Comparison of ENCODE assay signal across 4 worm cellular contexts in the genomic region with DNA sequence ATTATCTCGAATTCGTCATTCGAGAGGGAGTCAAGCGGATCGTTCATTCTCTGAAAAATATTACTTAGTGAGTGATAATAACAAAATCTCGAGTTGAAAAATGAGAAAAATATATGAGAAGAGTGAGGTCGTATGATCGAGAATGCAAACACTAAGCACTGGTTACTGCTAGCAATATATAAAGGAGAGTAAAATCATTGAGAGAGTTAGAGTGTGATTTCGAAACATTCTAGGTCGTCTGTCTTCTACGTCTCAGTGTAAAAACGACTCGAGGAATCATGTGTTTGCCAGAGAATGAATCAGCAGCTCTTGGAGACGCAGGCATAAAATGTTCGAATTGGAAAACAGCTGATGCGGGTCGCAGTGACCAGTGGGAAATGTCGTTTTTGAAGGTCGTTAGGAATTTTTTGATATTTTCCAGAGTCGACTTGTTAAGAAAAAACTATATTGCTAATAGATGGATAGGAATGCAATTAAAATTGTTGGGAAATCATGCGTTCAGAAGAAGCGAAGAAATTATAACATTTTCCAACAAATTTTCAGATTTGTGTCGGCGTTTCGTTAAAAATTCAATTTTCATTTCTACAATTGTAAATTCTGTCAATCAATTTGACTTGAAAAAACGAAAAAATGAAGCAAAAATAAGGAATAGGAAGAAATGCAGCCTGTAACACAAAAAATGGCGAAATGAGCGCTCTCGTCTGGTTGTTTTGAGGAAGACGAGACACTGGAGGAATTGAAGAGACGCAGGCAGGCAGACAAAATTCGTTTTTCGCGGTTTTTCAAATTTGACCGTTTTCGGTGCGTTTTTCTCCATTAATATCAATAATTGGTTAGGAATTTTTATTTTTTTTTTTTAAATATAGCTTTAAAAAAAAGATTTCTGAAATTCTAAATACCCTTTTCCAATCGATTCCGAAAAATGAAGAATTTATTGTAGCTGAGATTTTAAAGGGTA.
TF ChIP-seq lines count a peak whose summit lies in the region.

TSS of gene allo-1 (minus strand) at position 51 of the 958 bp plus-strand sequence.

TF ChIP-seq in whole organism, L1 larva, 84 proteins besides CTCF, POLR2A, EP300 and RAD21 (continued from another document and continues in another):
- TF ChIP-seq lir-3 (tag; optimal IDR thresholded peaks at IDR 0.05; lab: Kevin White, UChicago; ENCODE audit: poor library complexity) (peak; percentile 40), ztf-11 (tag; optimal IDR thresholded peaks at IDR 0.05; lab: Kevin White, UChicago) (no peak), Y116A8C.19 (tag; optimal IDR thresholded peaks at IDR 0.05; lab: Kevin White, UChicago; ENCODE audit: borderline replicate concordance) (no peak), sox-4 (tag; optimal IDR thresholded peaks at IDR 0.05; lab: Kevin White, UChicago) (no peak), egl-27 (tag; optimal IDR thresholded peaks at IDR 0.05; lab: Kevin White, UChicago) (peak in 1 of 2 experiments; percentile 52), grh-1 (GFP tag; IDR thresholded peaks at IDR 0.05; lab: Robert Waterston, UW) (peak; percentile 37), pag-3 (tag; optimal IDR thresholded peaks at IDR 0.05; lab: Kevin White, UChicago; ENCODE audit: borderline replicate concordance, insufficient read depth) (peak; percentile 48), elt-3 (tag; optimal IDR thresholded peaks at IDR 0.05; lab: Kevin White, UChicago) (peak in 2 of 6 experiments; percentile 46 to 77), nhr-20 (tag; optimal IDR thresholded peaks at IDR 0.05; lab: Kevin White, UChicago) (peak; percentile 86), xbp-1 (tag; optimal IDR thresholded peaks at IDR 0.05; lab: Kevin White, UChicago) (peak; percentile 46), lin-14 (GFP tag; optimal IDR thresholded peaks at IDR 0.05; lab: Kevin White, UChicago) (peak; percentile 97), dsc-1 (tag; optimal IDR thresholded peaks at IDR 0.05; lab: Kevin White, UChicago) (no peak), ceh-8 (GFP tag; optimal IDR thresholded peaks at IDR 0.05; lab: Kevin White, UChicago) (no peak), zip-4 (GFP tag; optimal IDR thresholded peaks at IDR 0.05; lab: Kevin White, UChicago) (peak; percentile 2), unc-62 (GFP tag; optimal IDR thresholded peaks at IDR 0.05; lab: Kevin White, UChicago) (no peak), ceh-63 (GFP tag; optimal IDR thresholded peaks at IDR 0.05; lab: Kevin White, UChicago) (no peak), nhr-84 (tag; optimal IDR thresholded peaks at IDR 0.05; lab: Kevin White, UChicago) (no peak), C34B4.2 (tag; optimal IDR thresholded peaks at IDR 0.05; lab: Kevin White, UChicago) (no peak), dpl-1 (GFP tag; optimal IDR thresholded peaks at IDR 0.05; lab: Kevin White, UChicago) (peak; percentile 82 to 88 (median 85)), fkh-4 (tag; optimal IDR thresholded peaks at IDR 0.05; lab: Kevin White, UChicago; ENCODE audit: borderline replicate concordance) (no peak), fos-1 (tag; optimal IDR thresholded peaks at IDR 0.05; lab: Kevin White, UChicago) (peak; percentile 84), rnt-1 (tag; optimal IDR thresholded peaks at IDR 0.05; lab: Kevin White, UChicago) (peak; percentile 80), snu-23 (GFP tag; optimal IDR thresholded peaks at IDR 0.05; lab: Kevin White, UChicago) (peak; percentile 75), zag-1 (tag; optimal IDR thresholded peaks at IDR 0.05; lab: Kevin White, UChicago) (no peak), hpl-2 (GFP tag; optimal IDR thresholded peaks at IDR 0.05; lab: Kevin White, UChicago) (peak; percentile 52), tbx-2 (tag; optimal IDR thresholded peaks at IDR 0.05; lab: Kevin White, UChicago) (peak; percentile 33), nhr-28 (tag; optimal IDR thresholded peaks at IDR 0.05; lab: Kevin White, UChicago) (no peak), lsy-2 (tag; optimal IDR thresholded peaks at IDR 0.05; lab: Kevin White, UChicago) (peak; percentile 66 to 86), hlh-4 (tag; optimal IDR thresholded peaks at IDR 0.05; lab: Kevin White, UChicago) (no peak)

TF ChIP-seq in whole organism, L2 larva, 48 proteins besides CTCF, POLR2A, EP300 and RAD21 (continued from another document):
- TF ChIP-seq nhr-11 (tag; optimal IDR thresholded peaks at IDR 0.05; lab: Kevin White, UChicago), result no peak
- TF ChIP-seq peb-1 (tag; optimal IDR thresholded peaks at IDR 0.05; lab: Kevin White, UChicago), result no peak
- no peak for TF ChIP-seq ztf-1 (GFP tag; conservative IDR thresholded peaks at IDR 0.05; lab: Robert Waterston, UW)
- no peak for TF ChIP-seq nhr-77 (tag; optimal IDR thresholded peaks at IDR 0.05; lab: Kevin White, UChicago)
- no peak for TF ChIP-seq aly-2 (tag; optimal IDR thresholded peaks at IDR 0.05; lab: Kevin White, UChicago)
- TF ChIP-seq snpc-4 (tag; optimal IDR thresholded peaks at IDR 0.05; lab: Kevin White, UChicago), result no peak
- TF ChIP-seq ceh-82 (tag; optimal IDR thresholded peaks at IDR 0.05; lab: Kevin White, UChicago), result no peak
- peak; percentile 15 for TF ChIP-seq nhr-21 (tag; optimal IDR thresholded peaks at IDR 0.05; lab: Kevin White, UChicago)
- no peak for TF ChIP-seq ztf-11 (tag; optimal IDR thresholded peaks at IDR 0.05; lab: Kevin White, UChicago)
- TF ChIP-seq alr-1 (tag; optimal IDR thresholded peaks at IDR 0.05; lab: Kevin White, UChicago), result no peak
- TF ChIP-seq sem-4 (tag; optimal IDR thresholded peaks at IDR 0.05; lab: Kevin White, UChicago), result peak; percentile 33
- peak; percentile 79 for TF ChIP-seq F13H6.1 (tag; optimal IDR thresholded peaks at IDR 0.05; lab: Kevin White, UChicago)
- TF ChIP-seq elt-1 (tag; optimal IDR thresholded peaks at IDR 0.05; lab: Kevin White, UChicago), result no peak
- no peak for TF ChIP-seq nhr-237 (tag; optimal IDR thresholded peaks at IDR 0.05; lab: Kevin White, UChicago)
- no peak for TF ChIP-seq ceh-16 (tag; optimal IDR thresholded peaks at IDR 0.05; lab: Kevin White, UChicago)
- TF ChIP-seq unc-39 (tag; optimal IDR thresholded peaks at IDR 0.05; lab: Kevin White, UChicago), result no peak

TF ChIP-seq in whole organism, L4 larva, 104 proteins besides CTCF, POLR2A, EP300 and RAD21 (continued from another document and continues in another):
- TF ChIP-seq dmd-9 (GFP tag; IDR thresholded peaks at IDR 0.05; lab: Robert Waterston, UW) (0 out of 2 replicates have a peak, but pooled peaks have one; percentile 31), mxl-2 (GFP tag; conservative IDR thresholded peaks at IDR 0.05; lab: Robert Waterston, UW) (no peak), F37D6.2 (tag; optimal IDR thresholded peaks at IDR 0.05; lab: Kevin White, UChicago) (no peak), lin-29 (GFP tag; IDR thresholded peaks at IDR 0.05; lab: Robert Waterston, UW) (no peak), F49E8.2 (tag; optimal IDR thresholded peaks at IDR 0.05; lab: Kevin White, UChicago; ENCODE audit: borderline replicate concordance) (no peak), ZK337.2 (GFP tag; IDR thresholded peaks at IDR 0.05; lab: Robert Waterston, UW) (no peak), nhr-10 (tag; optimal IDR thresholded peaks at IDR 0.05; lab: Kevin White, UChicago) (no peak), cey-2 (tag; optimal IDR thresholded peaks at IDR 0.05; lab: Kevin White, UChicago; ENCODE audit: borderline replicate concordance, insufficient read depth) (no peak), tag-97 (GFP tag; IDR thresholded peaks at IDR 0.05; lab: Robert Waterston, UW) (no peak), rbr-2 (tag; optimal IDR thresholded peaks at IDR 0.05; lab: Kevin White, UChicago) (peak; percentile 24), madf-5 (GFP tag; IDR thresholded peaks at IDR 0.05; lab: Robert Waterston, UW) (no peak), ces-1 (GFP tag; optimal IDR thresholded peaks at IDR 0.05; lab: Kevin White, UChicago) (no peak), snpc-1.2 (GFP tag; IDR thresholded peaks at IDR 0.05; lab: Robert Waterston, UW) (peak; percentile 64), nhr-76 (tag; optimal IDR thresholded peaks at IDR 0.05; lab: Kevin White, UChicago) (no peak), Y75B8A.6 (GFP tag; IDR thresholded peaks at IDR 0.05; lab: Robert Waterston, UW) (no peak), F44E2.7 (GFP tag; IDR thresholded peaks at IDR 0.05; lab: Robert Waterston, UW) (no peak), R02D3.7 (tag; optimal IDR thresholded peaks at IDR 0.05; lab: Kevin White, UChicago) (no peak), hif-1 (tag; optimal IDR thresholded peaks at IDR 0.05; lab: Kevin White, UChicago) (peak in 1 of 2 experiments; percentile 56), unc-130 (GFP tag; optimal IDR thresholded peaks at IDR 0.05; lab: Kevin White, UChicago) (no peak), daf-16 (GFP tag; optimal IDR thresholded peaks at IDR 0.05; lab: Kevin White, UChicago) (no peak), daf-16 (tag; optimal IDR thresholded peaks at IDR 0.05; lab: Kevin White, UChicago) (peak; percentile 18), nhr-28 (tag; optimal IDR thresholded peaks at IDR 0.05; lab: Kevin White, UChicago) (peak; percentile 80), T20F7.1 (GFP tag; optimal IDR thresholded peaks at IDR 0.05; lab: Kevin White, UChicago) (peak; percentile 30), tra-1 (GFP tag; IDR thresholded peaks at IDR 0.05; lab: Robert Waterston, UW) (0 out of 2 replicates have a peak, but pooled peaks have one; percentile 46), fos-1 (tag; optimal IDR thresholded peaks at IDR 0.05; lab: Kevin White, UChicago) (no peak), zip-2 (tag; optimal IDR thresholded peaks at IDR 0.05; lab: Kevin White, UChicago) (no peak), mdt-29 (GFP tag; IDR thresholded peaks at IDR 0.05; lab: Robert Waterston, UW) (no peak), aly-2 (tag; optimal IDR thresholded peaks at IDR 0.05; lab: Kevin White, UChicago) (no peak), Y5F2A.4 (GFP tag; optimal IDR thresholded peaks at IDR 0.05; lab: Kevin White, UChicago) (no peak), nhr-77 (tag; optimal IDR thresholded peaks at IDR 0.05; lab: Kevin White, UChicago) (peak; percentile 69), mes-2 (tag; optimal IDR thresholded peaks at IDR 0.05; lab: Kevin White, UChicago; ENCODE audit: poor library complexity, severe bottlenecking) (no peak), spr-1 (tag; optimal IDR thresholded peaks at IDR 0.05; lab: Kevin White, UChicago) (no peak), unc-62 (GFP tag; optimal IDR thresholded peaks at IDR 0.05 in 1 of 2; lab: Kevin White, UChicago) (peak in 1 of 2 experiments; percentile 28), unc-62 (tag; optimal IDR thresholded peaks at IDR 0.05; lab: Kevin White, UChicago) (no peak), nhr-48 (tag; optimal IDR thresholded peaks at IDR 0.05; lab: Kevin White, UChicago) (peak; percentile 18), mxl-3 (GFP tag; optimal IDR thresholded peaks at IDR 0.05; lab: Kevin White, UChicago) (peak; percentile 65), dmd-6 (GFP tag; IDR thresholded peaks at IDR 0.05; lab: Robert Waterston, UW) (peak; percentile 78), zip-11 (GFP tag; IDR thresholded peaks at IDR 0.05; lab: Robert Waterston, UW) (no peak), nhr-41 (GFP tag; IDR thresholded peaks at IDR 0.05; lab: Robert Waterston, UW) (no peak), D1046.2 (GFP tag; IDR thresholded peaks at IDR 0.05; lab: Robert Waterston, UW) (no peak)

TF ChIP-seq in whole organism, young adult, 124 proteins besides CTCF, POLR2A, EP300 and RAD21 (continued from another document and continues in another):
- TF ChIP-seq ztf-18 (tag; optimal IDR thresholded peaks at IDR 0.05; lab: Kevin White, UChicago) (no peak), repo-1 (tag; optimal IDR thresholded peaks at IDR 0.05; lab: Kevin White, UChicago) (no peak), mxl-1 (tag; optimal IDR thresholded peaks at IDR 0.05; lab: Kevin White, UChicago) (no peak), him-1 (tag; optimal IDR thresholded peaks at IDR 0.05; lab: Kevin White, UChicago) (no peak), F52B5.7 (tag; optimal IDR thresholded peaks at IDR 0.05; lab: Kevin White, UChicago) (no peak), cebp-1 (GFP tag; IDR thresholded peaks at IDR 0.05; lab: Robert Waterston, UW) (peak; percentile 97), cebp-1 (tag; optimal IDR thresholded peaks at IDR 0.05; lab: Kevin White, UChicago) (peak; percentile 98), C17E4.6 (GFP tag; IDR thresholded peaks at IDR 0.05; lab: Robert Waterston, UW) (no peak), madf-6 (GFP tag; IDR thresholded peaks at IDR 0.05; lab: Robert Waterston, UW) (peak; percentile 64), hlh-26 (GFP tag; conservative IDR thresholded peaks at IDR 0.05; lab: Robert Waterston, UW) (no peak), egrh-3 (GFP tag; IDR thresholded peaks at IDR 0.05; lab: Robert Waterston, UW) (no peak), let-607 (tag; optimal IDR thresholded peaks at IDR 0.05; lab: Kevin White, UChicago) (no peak), K12H6.12 (tag; optimal IDR thresholded peaks at IDR 0.05; lab: Kevin White, UChicago) (peak; percentile 10), F22D6.2 (tag; optimal IDR thresholded peaks at IDR 0.05; lab: Kevin White, UChicago) (no peak), mel-28 (tag; optimal IDR thresholded peaks at IDR 0.05; lab: Kevin White, UChicago; ENCODE audit: borderline replicate concordance) (no peak), ztf-6 (GFP tag; IDR thresholded peaks at IDR 0.05; lab: Robert Waterston, UW) (no peak), ztf-28 (GFP tag; IDR thresholded peaks at IDR 0.05; lab: Robert Waterston, UW) (no peak), dpff-1 (tag; optimal IDR thresholded peaks at IDR 0.05; lab: Kevin White, UChicago) (no peak), lin-26 (GFP tag; IDR thresholded peaks at IDR 0.05; lab: Robert Waterston, UW) (no peak), bed-2 (GFP tag; IDR thresholded peaks at IDR 0.05; lab: Robert Waterston, UW) (no peak), F23B12.7 (tag; optimal IDR thresholded peaks at IDR 0.05; lab: Kevin White, UChicago; ENCODE audit: insufficient read depth) (no peak), F39B2.1 (GFP tag; IDR thresholded peaks at IDR 0.05; lab: Robert Waterston, UW) (no peak), C06A6.2 (GFP tag; conservative IDR thresholded peaks at IDR 0.05; lab: Robert Waterston, UW) (no peak), B0035.1 (tag; optimal IDR thresholded peaks at IDR 0.05; lab: Kevin White, UChicago) (no peak), B0336.3 (GFP tag; IDR thresholded peaks at IDR 0.05; lab: Robert Waterston, UW) (peak; percentile 34; the same call in 1 of the 2 replicates), ccch-3 (GFP tag; optimal IDR thresholded peaks at IDR 0.05; lab: Kevin White, UChicago) (no peak), F10E7.11 (tag; optimal IDR thresholded peaks at IDR 0.05; lab: Kevin White, UChicago) (no peak), ceh-58 (GFP tag; IDR thresholded peaks at IDR 0.05; lab: Robert Waterston, UW) (no peak), madf-3 (GFP tag; IDR thresholded peaks at IDR 0.05; lab: Robert Waterston, UW) (no peak), ceh-91 (GFP tag; IDR thresholded peaks at IDR 0.05; lab: Robert Waterston, UW) (no peak), aptf-3 (GFP tag; IDR thresholded peaks at IDR 0.05; lab: Robert Waterston, UW) (no peak), unc-62 (GFP tag; optimal IDR thresholded peaks at IDR 0.05; lab: Kevin White, UChicago) (no peak), Y79H2A.3 (GFP tag; conservative IDR thresholded peaks at IDR 0.05; lab: Robert Waterston, UW) (no peak), nfya-1 (tag; optimal IDR thresholded peaks at IDR 0.05; lab: Kevin White, UChicago; ENCODE audit: borderline replicate concordance, insufficient read depth) (no peak), bed-1 (GFP tag; IDR thresholded peaks at IDR 0.05; lab: Robert Waterston, UW) (no peak), attf-5 (GFP tag; optimal IDR thresholded peaks at IDR 0.05; lab: Kevin White, UChicago) (peak; percentile 90), T26A5.8 (tag; optimal IDR thresholded peaks at IDR 0.05; lab: Kevin White, UChicago) (no peak), somi-1 (GFP tag; optimal IDR thresholded peaks at IDR 0.05; lab: Kevin White, UChicago) (peak; percentile 54), nhr-179 (tag; optimal IDR thresholded peaks at IDR 0.05; lab: Kevin White, UChicago) (no peak), ztf-3 (GFP tag; optimal IDR thresholded peaks at IDR 0.05; lab: Kevin White, UChicago) (no peak), ZK185.1 (tag; optimal IDR thresholded peaks at IDR 0.05; lab: Kevin White, UChicago; ENCODE audit: poor library complexity, severe bottlenecking) (peak; percentile 51), F57A8.1 (GFP tag; optimal IDR thresholded peaks at IDR 0.05; lab: Kevin White, UChicago) (no peak), aptf-2 (GFP tag; conservative IDR thresholded peaks at IDR 0.05; lab: Robert Waterston, UW) (no peak), dpl-1 (GFP tag; optimal IDR thresholded peaks at IDR 0.05; lab: Kevin White, UChicago) (peak; percentile 36), attf-3 (GFP tag; conservative IDR thresholded peaks at IDR 0.05; lab: Robert Waterston, UW) (no peak), Y95B8A.8 (GFP tag; IDR thresholded peaks at IDR 0.05; lab: Robert Waterston, UW) (no peak), tbp1 (GFP tag; optimal IDR thresholded peaks at IDR 0.05; lab: Kevin White, UChicago) (peak; percentile 44)
